Fruit fly (Drosophila melanogaster) whole organism, embryonic: ENCODE results near the gene CG9920.

ENCODE experiments used
- ATbp ChIP-seq: fragments of 200-800 bp; sonication (Bioruptor generic); optimal IDR thresholded peaks from 2 replicates; lab custom pipeline; 2017; ENCODE audit warnings: missing biosample characterization, mild to moderate bottlenecking, missing genetic modification characterization, missing genetic modification reagents
- Atf6 ChIP-seq: fragments of 200-800 bp; sonication (Bioruptor generic); IDR thresholded peaks from 2 replicates; pipeline ENCODE4 v1.3.6; 2022; ENCODE audit warnings: missing biosample characterization, missing genetic modification characterization
- Blimp-1 ChIP-seq: fragments of 200-800 bp; sonication (Bioruptor generic); optimal IDR thresholded peaks from 3 replicates; lab custom pipeline; 2018; ENCODE audit warnings: missing biosample characterization, missing genetic modification characterization, mild to moderate bottlenecking, moderate library complexity, missing genetic modification reagents
- BtbVII ChIP-seq: fragments of 200-800 bp; sonication (Bioruptor generic); optimal IDR thresholded peaks from 3 replicates; lab custom pipeline; 2017; ENCODE audit warnings: missing biosample characterization, mild to moderate bottlenecking, missing genetic modification characterization
- C15 ChIP-seq: fragments of 200-800 bp; sonication (Bioruptor generic); IDR thresholded peaks from 3 replicates; pipeline ENCODE4 v1.3.6; 2022; ENCODE audit warnings: missing biosample characterization, missing genetic modification characterization
- CG11085 ChIP-seq: fragments of 200-800 bp; sonication (Bioruptor generic); IDR thresholded peaks from 2 replicates; pipeline ENCODE4 v1.3.6; 2022; ENCODE audit warnings: missing biosample characterization, missing genetic modification characterization
- CG11504 ChIP-seq: fragments of 200-800 bp; sonication (Bioruptor generic); optimal IDR thresholded peaks from 3 replicates; lab custom pipeline; 2019; ENCODE audit warnings: missing biosample characterization, mild to moderate bottlenecking, missing genetic modification characterization, moderate library complexity
- CG11560 ChIP-seq: fragments of 200-800 bp; sonication (Bioruptor generic); IDR thresholded peaks from 3 replicates; pipeline ENCODE4 v1.3.6; 2022; ENCODE audit warnings: missing biosample characterization, missing genetic modification characterization
- CG11695 ChIP-seq: fragments of 200-800 bp; sonication (Bioruptor generic); IDR thresholded peaks from 3 replicates; pipeline ENCODE4 v1.3.6; 2022; ENCODE audit warnings: missing biosample characterization, missing genetic modification characterization
- CG12299 ChIP-seq: fragments of 200-800 bp; sonication (Bioruptor generic); optimal IDR thresholded peaks from 2 replicates; lab custom pipeline; 2018; ENCODE audit warnings: missing biosample characterization, mild to moderate bottlenecking, missing genetic modification characterization
- CG13296 ChIP-seq: fragments of 200-800 bp; sonication (Bioruptor generic); optimal IDR thresholded peaks from 3 replicates; lab custom pipeline; 2018; ENCODE audit warnings: missing biosample characterization, mild to moderate bottlenecking, missing genetic modification characterization
- CG14965 ChIP-seq: fragments of 200-800 bp; sonication (Bioruptor generic); optimal IDR thresholded peaks from 2 replicates; lab custom pipeline; 2016; ENCODE audit warnings: missing biosample characterization, missing genetic modification characterization, borderline replicate concordance
- CG1792 ChIP-seq: fragments of 200-800 bp; sonication (Bioruptor generic); optimal IDR thresholded peaks from 2 replicates; lab custom pipeline; 2016; ENCODE audit warnings: missing biosample characterization, missing genetic modification characterization
- CG18764 ChIP-seq: fragments of 200-800 bp; sonication (Bioruptor generic); optimal IDR thresholded peaks from 3 replicates; lab custom pipeline; 2016; ENCODE audit warnings: missing biosample characterization, missing genetic modification characterization
- CG2116 ChIP-seq: fragments of 200-800 bp; sonication (Bioruptor generic); optimal IDR thresholded peaks from 3 replicates; lab custom pipeline; 2018; ENCODE audit warnings: missing biosample characterization, mild to moderate bottlenecking, missing genetic modification characterization
- CG31388 ChIP-seq: fragments of 200-800 bp; sonication (Bioruptor generic); optimal IDR thresholded peaks from 2 replicates; lab custom pipeline; 2016; ENCODE audit warnings: missing biosample characterization, missing genetic modification characterization
- CG3407 ChIP-seq: fragments of 200-800 bp; sonication (Bioruptor generic); optimal IDR thresholded peaks from 2 replicates; lab custom pipeline; 2018; ENCODE audit warnings: missing biosample characterization, mild to moderate bottlenecking, missing genetic modification characterization
- CG3838 ChIP-seq: fragments of 200-800 bp; sonication (Bioruptor generic); optimal IDR thresholded peaks from 3 replicates; lab custom pipeline; 2016; ENCODE audit warnings: missing biosample characterization, missing genetic modification characterization
- CG4360 ChIP-seq: fragments of 200-800 bp; sonication (Bioruptor generic); IDR thresholded peaks from 2 replicates; pipeline ENCODE4 v1.3.6; 2022; ENCODE audit warnings: missing biosample characterization, missing genetic modification characterization
- CG4854 ChIP-seq: fragments of 200-800 bp; sonication (Bioruptor generic); optimal IDR thresholded peaks from 2 replicates; lab custom pipeline; 2016; ENCODE audit warnings: missing biosample characterization, missing genetic modification characterization, inconsistent platforms
- CG6791 ChIP-seq: fragments of 200-800 bp; sonication (Bioruptor generic); IDR thresholded peaks from 3 replicates; pipeline ENCODE4 v1.3.6; 2022; ENCODE audit warnings: missing biosample characterization, missing genetic modification characterization; ENCODE audit not compliant: partially characterized antibody
- CG7839 ChIP-seq: fragments of 200-800 bp; sonication (Bioruptor generic); optimal IDR thresholded peaks from 3 replicates; lab custom pipeline; 2018; ENCODE audit warnings: missing biosample characterization, mild to moderate bottlenecking, missing genetic modification characterization, moderate library complexity
- CG7963 ChIP-seq: fragments of 200-800 bp; sonication (Bioruptor generic); IDR thresholded peaks from 3 replicates; pipeline ENCODE4 v1.3.6; 2022; ENCODE audit warnings: missing biosample characterization, missing genetic modification characterization; ENCODE audit not compliant: partially characterized antibody
- CG8359 ChIP-seq: fragments of 200-800 bp; sonication (Bioruptor generic); optimal IDR thresholded peaks from 2 replicates; lab custom pipeline; 2017; ENCODE audit warnings: missing biosample characterization, mild to moderate bottlenecking, missing genetic modification characterization, borderline replicate concordance
- CG9437 ChIP-seq: fragments of 200-800 bp; sonication (Bioruptor generic); optimal IDR thresholded peaks from 2 replicates; lab custom pipeline; 2018; ENCODE audit warnings: missing biosample characterization, mild to moderate bottlenecking, missing genetic modification characterization
- Doc3 ChIP-seq: fragments of 200-800 bp; sonication (Bioruptor generic); IDR thresholded peaks from 3 replicates; pipeline ENCODE4 v1.3.6; 2022; ENCODE audit warnings: missing biosample characterization, missing genetic modification characterization; ENCODE audit not compliant: partially characterized antibody
- Dp ChIP-seq: fragments of 200-800 bp; sonication (Bioruptor generic); optimal IDR thresholded peaks from 2 replicates; lab custom pipeline; 2018; ENCODE audit warnings: missing biosample characterization, mild to moderate bottlenecking, missing genetic modification characterization, moderate library complexity
- Gsc ChIP-seq: fragments of 200-800 bp; sonication (Bioruptor generic); IDR thresholded peaks from 2 replicates; pipeline ENCODE4 v1.3.6; 2022; ENCODE audit warnings: missing biosample characterization, missing genetic modification characterization
- Hsf ChIP-seq: fragments of 200-800 bp; sonication (Bioruptor generic); optimal IDR thresholded peaks from 3 replicates; lab custom pipeline; 2016; ENCODE audit warnings: missing biosample characterization, missing genetic modification characterization
- Max ChIP-seq: fragments of 200-800 bp; sonication (Bioruptor generic); optimal IDR thresholded peaks from 2 replicates; lab custom pipeline; 2016; ENCODE audit warnings: missing biosample characterization, mild to moderate bottlenecking, missing genetic modification characterization
- NC2α ChIP-seq: fragments of 200-800 bp; sonication (Bioruptor generic); optimal IDR thresholded peaks from 2 replicates; lab custom pipeline; 2016; ENCODE audit warnings: missing biosample characterization, missing genetic modification characterization
- Opbp ChIP-seq: fragments of 200-800 bp; sonication (Bioruptor generic); IDR thresholded peaks from 3 replicates; pipeline ENCODE4 v1.3.6; 2022; ENCODE audit warnings: missing biosample characterization, missing genetic modification characterization; ENCODE audit not compliant: partially characterized antibody
- Optix ChIP-seq: fragments of 200-800 bp; sonication (Bioruptor generic); IDR thresholded peaks from 3 replicates; pipeline ENCODE4 v1.3.6; 2022; ENCODE audit warnings: missing biosample characterization, missing genetic modification characterization
- Sin3A ChIP-seq: fragments of >200 bp; optimal IDR thresholded peaks from 2 replicates; lab custom pipeline; 2018
- Six4 ChIP-seq: fragments of 200-800 bp; sonication (Bioruptor generic); optimal IDR thresholded peaks from 2 replicates; lab custom pipeline; 2016; ENCODE audit warnings: missing biosample characterization, missing genetic modification characterization
- Sox100B ChIP-seq: fragments of 200-800 bp; sonication (Bioruptor generic); optimal IDR thresholded peaks from 3 replicates; lab custom pipeline; 2018; ENCODE audit warnings: missing biosample characterization, mild to moderate bottlenecking, missing genetic modification characterization
- Taf1 ChIP-seq: fragments of 200-800 bp; sonication (Bioruptor generic); IDR thresholded peaks from 2 replicates; pipeline ENCODE4 v1.3.6; 2022; ENCODE audit warnings: missing biosample characterization, missing genetic modification characterization
- cwo ChIP-seq: fragments of 200-800 bp; sonication (Bioruptor generic); optimal IDR thresholded peaks from 3 replicates; lab custom pipeline; 2017; ENCODE audit warnings: missing biosample characterization, missing genetic modification characterization, mild to moderate bottlenecking, moderate library complexity, missing genetic modification reagents
- dimm ChIP-seq: fragments of 200-800 bp; sonication (Bioruptor generic); IDR thresholded peaks from 2 replicates; pipeline ENCODE4 v1.3.6; 2022; ENCODE audit warnings: missing biosample characterization, missing genetic modification characterization
- dmrt99B ChIP-seq: fragments of 200-800 bp; sonication (Bioruptor generic); optimal IDR thresholded peaks from 2 replicates; lab custom pipeline; 2018; ENCODE audit warnings: missing biosample characterization, mild to moderate bottlenecking, missing genetic modification characterization, moderate library complexity
- emc ChIP-seq: fragments of 200-800 bp; sonication (Bioruptor generic); optimal IDR thresholded peaks from 2 replicates; lab custom pipeline; 2016; ENCODE audit warnings: missing biosample characterization, missing genetic modification characterization
- eyg ChIP-seq: fragments of 200-800 bp; sonication (Bioruptor generic); optimal IDR thresholded peaks from 3 replicates; lab custom pipeline; 2016; ENCODE audit warnings: missing biosample characterization, missing genetic modification characterization
- fru ChIP-seq: fragments of >200 bp; optimal IDR thresholded peaks from 2 replicates; lab custom pipeline; 2017
- gfzf ChIP-seq: fragments of 200-800 bp; sonication (Bioruptor generic); optimal IDR thresholded peaks from 2 replicates; lab custom pipeline; 2016; ENCODE audit warnings: missing biosample characterization, mild to moderate bottlenecking, missing genetic modification characterization, moderate library complexity
- ind ChIP-seq: fragments of 200-800 bp; sonication (Bioruptor generic); optimal IDR thresholded peaks from 3 replicates; lab custom pipeline; 2016; ENCODE audit warnings: missing biosample characterization, missing genetic modification characterization
- klu ChIP-seq: fragments of 200-800 bp; sonication (Bioruptor generic); IDR thresholded peaks from 2 replicates; pipeline ENCODE4 v1.3.6; 2022; ENCODE audit warnings: missing biosample characterization, missing genetic modification characterization
- nom ChIP-seq: fragments of 200-800 bp; sonication (Bioruptor generic); optimal IDR thresholded peaks from 2 replicates; lab custom pipeline; 2017; ENCODE audit warnings: missing biosample characterization, missing genetic modification characterization, mild to moderate bottlenecking, moderate library complexity, missing genetic modification reagents
- sim ChIP-seq: fragments of 200-800 bp; sonication (Bioruptor generic); IDR thresholded peaks from 2 replicates; pipeline ENCODE4 v1.3.6; 2022; ENCODE audit warnings: missing biosample characterization, missing genetic modification characterization
- slbo ChIP-seq: fragments of 200-800 bp; sonication (Bioruptor generic); IDR thresholded peaks from 2 replicates; pipeline ENCODE4 v1.3.6; 2022; ENCODE audit warnings: missing biosample characterization, missing genetic modification characterization
- vvl ChIP-seq: fragments of 200-800 bp; sonication (Bioruptor generic); IDR thresholded peaks from 2 replicates; pipeline ENCODE4 v1.3.6; 2022; ENCODE audit warnings: missing biosample characterization, missing genetic modification characterization

CG9920 gene

DNA sequence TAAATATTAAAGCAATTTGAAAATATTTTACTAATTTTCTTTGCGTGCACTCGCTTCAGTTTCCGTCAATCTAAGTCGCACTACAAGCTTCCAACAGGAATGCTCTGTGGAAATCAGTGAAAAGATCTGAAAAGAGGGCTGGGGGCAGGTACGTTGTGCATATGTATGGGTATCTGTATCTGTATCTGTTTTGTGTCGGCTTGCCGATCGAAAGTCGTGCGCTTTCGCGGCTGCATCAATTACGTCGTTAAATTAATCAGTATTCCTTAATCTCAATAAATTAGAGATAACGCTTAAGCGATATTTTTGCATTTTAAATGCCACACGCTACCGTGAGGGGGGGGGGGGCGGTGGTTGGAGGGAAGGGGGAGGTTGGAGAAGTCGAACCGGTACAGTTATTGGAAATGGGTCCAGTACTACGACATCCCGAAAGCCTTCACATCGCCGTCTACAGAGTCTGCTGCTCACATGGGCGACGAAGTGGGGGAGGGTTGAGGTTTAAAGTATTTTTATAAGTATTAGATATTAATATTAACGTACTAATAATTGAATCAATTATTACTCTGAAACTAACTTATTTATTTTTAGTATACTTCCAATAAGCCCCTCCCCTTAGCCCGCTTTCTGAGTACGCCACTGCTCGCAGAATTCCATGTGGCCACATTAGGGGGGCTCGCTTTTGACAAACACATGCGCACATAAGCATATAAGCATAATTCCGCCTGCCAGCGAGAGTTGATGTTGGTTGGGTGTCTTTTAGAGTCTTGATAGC is 44.7 kb downstream of the CG9920 start (continued):
- peak; percentile 91 for TF ChIP-seq Max (GFP tag; lab: Kevin White, UChicago)
- TF ChIP-seq CG31388 (GFP tag; lab: Kevin White, UChicago): peak; percentile 84
- TF ChIP-seq ind: peak; percentile 97
- peak; percentile 75 for TF ChIP-seq CG1792 (GFP tag; lab: Kevin White, UChicago)
- peak; percentile 97 for TF ChIP-seq BtbVII (GFP tag; lab: Kevin White, UChicago)
- TF ChIP-seq CG12299 (tag; lab: Kevin White, UChicago): peak; percentile 94
- TF ChIP-seq Opbp (GFP tag; lab: Robert Waterston, UW): no peak
- TF ChIP-seq CG2116 (GFP tag; lab: Kevin White, UChicago): peak; percentile 63
- TF ChIP-seq Six4 (GFP tag; lab: Kevin White, UChicago): peak; percentile 93
- peak; percentile 97 for TF ChIP-seq CG11504
- peak; percentile 97 for TF ChIP-seq cwo (GFP tag; lab: Kevin White, UChicago)
- TF ChIP-seq dmrt99B (tag; lab: Kevin White, UChicago): peak; percentile 98
- TF ChIP-seq CG9437 (GFP tag; lab: Kevin White, UChicago): peak; percentile 89
- TF ChIP-seq gfzf (GFP tag; lab: Kevin White, UChicago): no peak
- TF ChIP-seq Doc3 (GFP tag; lab: Robert Waterston, UW): no peak
- TF ChIP-seq vvl (GFP tag; lab: Robert Waterston, UW): peak; percentile 99
- peak; percentile 97 for TF ChIP-seq CG7839
- peak; percentile 86 for TF ChIP-seq CG8359 (GFP tag; lab: Kevin White, UChicago)
- no peak for TF ChIP-seq CG7963 (GFP tag; lab: Robert Waterston, UW)
- TF ChIP-seq Hsf (GFP tag; lab: Kevin White, UChicago): peak; percentile 87
- TF ChIP-seq CG14965 (GFP tag; lab: Kevin White, UChicago): no peak
- no peak for TF ChIP-seq CG6791 (GFP tag; lab: Robert Waterston, UW)
- peak; percentile 81 for TF ChIP-seq CG3838
- no peak for TF ChIP-seq Sin3A
- no peak; the same call in none of the 2 replicates for TF ChIP-seq Gsc (GFP tag; lab: Robert Waterston, UW)
- peak; percentile 96 for TF ChIP-seq ATbp (GFP tag; lab: Kevin White, UChicago)
- TF ChIP-seq slbo (GFP tag; lab: Robert Waterston, UW): peak; percentile 99
- peak; percentile 94 for TF ChIP-seq sim
- peak; percentile 84 for TF ChIP-seq CG4854 (GFP tag; lab: Kevin White, UChicago)
- TF ChIP-seq CG11560 (tag; lab: Robert Waterston, UW): peak; percentile 93
- peak; percentile 76 for TF ChIP-seq emc (GFP tag; lab: Kevin White, UChicago)
- peak; percentile 97 for TF ChIP-seq C15 (GFP tag; lab: Robert Waterston, UW)
- TF ChIP-seq Sox100B (GFP tag; lab: Kevin White, UChicago): peak; percentile 93
- TF ChIP-seq klu: peak; percentile 97
- TF ChIP-seq CG18764: peak; percentile 91
- peak; percentile 81 for TF ChIP-seq nom (GFP tag; lab: Kevin White, UChicago)
- TF ChIP-seq Blimp-1 (GFP tag; lab: Kevin White, UChicago): peak; percentile 96
- TF ChIP-seq Dp (GFP tag; lab: Kevin White, UChicago): peak; percentile 15
- peak; percentile 93 for TF ChIP-seq CG3407 (GFP tag; lab: Kevin White, UChicago)
- peak; percentile 97 for TF ChIP-seq CG11695 (GFP tag; lab: Robert Waterston, UW)
- peak; percentile 98 for TF ChIP-seq Taf1 (GFP tag; lab: Robert Waterston, UW)
- TF ChIP-seq dimm: peak; percentile 95
- TF ChIP-seq Atf6 (GFP tag; lab: Robert Waterston, UW): peak; percentile 99
- peak; percentile 96 for TF ChIP-seq CG13296
- TF ChIP-seq NC2α (GFP tag; lab: Kevin White, UChicago): peak; percentile 27
- TF ChIP-seq Optix: peak; percentile 97
- no peak for TF ChIP-seq fru (lab: Kevin White, UChicago)
- peak; percentile 97 for TF ChIP-seq CG11085 (GFP tag; lab: Robert Waterston, UW)
- peak; percentile 49 for TF ChIP-seq eyg
- peak; percentile 74 for TF ChIP-seq CG4360
